Worm (Caenorhabditis elegans): ENCODE results near the gene mboa-4.

mboa-4 gene

DNA sequence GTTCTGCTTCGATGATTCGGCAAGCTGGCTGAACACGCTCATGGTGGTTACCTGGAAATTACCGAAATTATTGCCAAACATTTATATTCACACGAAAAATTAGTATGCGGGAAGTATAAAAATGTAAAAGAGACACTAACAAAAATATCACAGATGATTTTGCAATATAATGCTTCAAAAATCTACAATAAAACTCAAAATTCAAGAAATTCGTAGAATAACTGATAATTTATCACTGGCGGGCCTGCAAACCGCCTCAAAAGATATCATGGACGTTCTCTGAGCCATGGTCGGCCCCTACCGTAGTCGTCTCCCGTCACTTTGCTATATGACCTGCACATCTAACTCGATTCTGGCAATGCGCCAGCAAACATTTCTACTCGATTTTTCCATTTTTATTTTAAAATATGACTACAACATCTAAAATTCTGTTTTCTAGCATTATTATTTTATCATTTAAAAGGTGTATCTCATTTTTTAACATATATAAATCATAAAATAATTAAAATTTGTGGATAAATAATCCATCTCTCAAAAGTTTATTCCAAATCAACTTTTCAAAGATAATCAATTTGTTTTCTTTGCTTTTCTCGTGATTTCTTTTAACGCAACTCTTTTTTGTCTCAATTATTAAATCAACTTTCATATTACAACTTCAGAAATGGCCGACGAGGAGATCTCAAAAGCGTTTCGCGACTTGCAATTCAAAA is 10.2 kb downstream of the mboa-4 start, which contains the start of the genes F01G4.6 and pfd-1 (continued):
- TF ChIP-seq fax-1 (tag; optimal IDR thresholded peaks at IDR 0.05) (no peak), T23F11.4 (GFP tag; optimal IDR thresholded peaks at IDR 0.05) (no peak), ceh-34 (tag; optimal IDR thresholded peaks at IDR 0.05) (peak; percentile 14), ztf-16 (tag; optimal IDR thresholded peaks at IDR 0.05) (no peak), fkh-10 (GFP tag; optimal IDR thresholded peaks at IDR 0.05) (no peak), pha-4 (tag; optimal IDR thresholded peaks at IDR 0.05) (no peak), C08G9.2 (tag; optimal IDR thresholded peaks at IDR 0.05) (no peak), sox-4 (tag; optimal IDR thresholded peaks at IDR 0.05) (no peak), mec-3 (tag; optimal IDR thresholded peaks at IDR 0.05; ENCODE audit: borderline replicate concordance) (no peak), ttx-3 (tag; optimal IDR thresholded peaks at IDR 0.05) (no peak), nhr-232 (tag; optimal IDR thresholded peaks at IDR 0.05) (no peak), ceh-19 (GFP tag; optimal IDR thresholded peaks at IDR 0.05) (no peak), ceh-22 (tag; optimal IDR thresholded peaks at IDR 0.05) (no peak), ceh-30 (tag; optimal IDR thresholded peaks at IDR 0.05) (no peak), pat-9 (tag; optimal IDR thresholded peaks at IDR 0.05) (no peak), hlh-30 (tag; optimal IDR thresholded peaks at IDR 0.05; ENCODE audit: insufficient read depth) (no peak), ceh-31 (tag; optimal IDR thresholded peaks at IDR 0.05) (peak; percentile 50), sdc-2 (tag; optimal IDR thresholded peaks at IDR 0.05) (no peak), fkh-6 (tag; optimal IDR thresholded peaks at IDR 0.05) (no peak), pqm-1 (tag; optimal IDR thresholded peaks at IDR 0.05) (no peak), ama-1 (optimal IDR thresholded peaks at IDR 0.05) (no peak), unc-55 (GFP tag; optimal IDR thresholded peaks at IDR 0.05) (peak; percentile 37), hlh-6 (tag; optimal IDR thresholded peaks at IDR 0.05) (no peak), ceh-24 (tag; optimal IDR thresholded peaks at IDR 0.05) (no peak), Y22D7AL.16 (tag; optimal IDR thresholded peaks at IDR 0.05) (no peak), tbx-7 (tag; optimal IDR thresholded peaks at IDR 0.05) (no peak), ceh-45 (GFP tag; IDR thresholded peaks at IDR 0.05) (no peak), K02D7.2 (tag; optimal IDR thresholded peaks at IDR 0.05) (no peak), pha-2 (tag; optimal IDR thresholded peaks at IDR 0.05) (no peak), hlh-15 (tag; optimal IDR thresholded peaks at IDR 0.05) (no peak), pax-1 (tag; optimal IDR thresholded peaks at IDR 0.05) (peak; percentile 66), unc-86 (tag; optimal IDR thresholded peaks at IDR 0.05) (no peak), unc-3 (GFP tag; conservative IDR thresholded peaks at IDR 0.05) (peak; percentile 29; the same call in 1 of the 2 replicates), unc-3 (tag; optimal IDR thresholded peaks at IDR 0.05) (no peak), K09A11.1 (tag; optimal IDR thresholded peaks at IDR 0.05; ENCODE audit: insufficient read depth) (no peak), npax-4 (tag; optimal IDR thresholded peaks at IDR 0.05) (no peak), odd-2 (tag; optimal IDR thresholded peaks at IDR 0.05) (no peak), dve-1 (tag; optimal IDR thresholded peaks at IDR 0.05) (peak; percentile 54), zip-5 (tag; optimal IDR thresholded peaks at IDR 0.05) (no peak), hlh-8 (tag; optimal IDR thresholded peaks at IDR 0.05) (no peak), syd-9 (tag; optimal IDR thresholded peaks at IDR 0.05) (no peak), ets-4 (tag; optimal IDR thresholded peaks at IDR 0.05) (no peak), ref-2 (tag; optimal IDR thresholded peaks at IDR 0.05) (peak; percentile 25), eyg-1 (tag; optimal IDR thresholded peaks at IDR 0.05) (no peak), ceh-9 (tag; optimal IDR thresholded peaks at IDR 0.05) (no peak), ahr-1 (tag; optimal IDR thresholded peaks at IDR 0.05) (no peak), dmd-4 (tag; optimal IDR thresholded peaks at IDR 0.05; ENCODE audit: borderline replicate concordance) (no peak), rnt-1 (tag; optimal IDR thresholded peaks at IDR 0.05) (peak; percentile 3)
